Worm (Caenorhabditis elegans): Measurements from ENCODE around the gene dhs-6.

dhs-6 gene

ce11 chrII:5605538-5605945 lies 13.6 kb downstream of the dhs-6 start:
- no peak for TF ChIP-seq F49E8.2 (tag; optimal IDR thresholded peaks at IDR 0.05; ENCODE audit: borderline replicate concordance)
- TF ChIP-seq cey-2 (tag; optimal IDR thresholded peaks at IDR 0.05; ENCODE audit: borderline replicate concordance, insufficient read depth) = peak; percentile 41
- TF ChIP-seq nhr-42 (GFP tag; IDR thresholded peaks at IDR 0.05) = no peak
- TF ChIP-seq daf-8 (GFP tag; IDR thresholded peaks at IDR 0.05) = no peak
- no peak for TF ChIP-seq zip-11 (GFP tag; IDR thresholded peaks at IDR 0.05)
- no peak for TF ChIP-seq lin-29 (GFP tag; IDR thresholded peaks at IDR 0.05)
- TF ChIP-seq pha-4 (GFP tag; IDR thresholded peaks at IDR 0.05) = no peak
- no peak for TF ChIP-seq pha-4 (tag; optimal IDR thresholded peaks at IDR 0.05)
- no peak for TF ChIP-seq lim-7 (GFP tag; IDR thresholded peaks at IDR 0.05)
- no peak for TF ChIP-seq nhr-25 (tag; optimal IDR thresholded peaks at IDR 0.05; ENCODE audit: borderline replicate concordance, insufficient read depth)
- peak; percentile 27 to 84 for TF ChIP-seq mdl-1 (tag; optimal IDR thresholded peaks at IDR 0.05)
- TF ChIP-seq F44E2.7 (GFP tag; IDR thresholded peaks at IDR 0.05) = no peak
- no peak for TF ChIP-seq mxl-2 (GFP tag; conservative IDR thresholded peaks at IDR 0.05)
- no peak for TF ChIP-seq ama-1 (optimal IDR thresholded peaks at IDR 0.05)
- TF ChIP-seq ceh-44 (GFP tag; IDR thresholded peaks at IDR 0.05) = no peak
- TF ChIP-seq dpl-1 (GFP tag; optimal IDR thresholded peaks at IDR 0.05) = no peak
- no peak for TF ChIP-seq nhr-111 (GFP tag; optimal IDR thresholded peaks at IDR 0.05)
- no peak for TF ChIP-seq mdt-29 (GFP tag; IDR thresholded peaks at IDR 0.05)
- no peak for TF ChIP-seq set-16 (GFP tag; IDR thresholded peaks at IDR 0.05)
- TF ChIP-seq Y48G9A.11 (GFP tag; IDR thresholded peaks at IDR 0.05) = no peak
- TF ChIP-seq zip-2 (tag; optimal IDR thresholded peaks at IDR 0.05) = no peak
- TF ChIP-seq D1046.2 (GFP tag; IDR thresholded peaks at IDR 0.05) = no peak
- peak; percentile 47 for TF ChIP-seq nhr-6 (tag; optimal IDR thresholded peaks at IDR 0.05)
- TF ChIP-seq ces-1 (GFP tag; optimal IDR thresholded peaks at IDR 0.05) = no peak
- TF ChIP-seq saeg-2 (GFP tag; IDR thresholded peaks at IDR 0.05) = no peak
- no peak for TF ChIP-seq ctbp-1 (GFP tag; IDR thresholded peaks at IDR 0.05)
- TF ChIP-seq lin-39 (tag; optimal IDR thresholded peaks at IDR 0.05) = no peak
- no peak for TF ChIP-seq egl-43 (GFP tag; IDR thresholded peaks at IDR 0.05)
- TF ChIP-seq ceh-62 (tag; optimal IDR thresholded peaks at IDR 0.05) = no peak
- no peak for TF ChIP-seq tag-97 (GFP tag; IDR thresholded peaks at IDR 0.05)
- TF ChIP-seq mes-2 (tag; optimal IDR thresholded peaks at IDR 0.05; ENCODE audit: poor library complexity, severe bottlenecking) = no peak
- TF ChIP-seq mep-1 (tag; optimal IDR thresholded peaks at IDR 0.05) = peak; percentile 72
- no peak for TF ChIP-seq attf-4 (tag; optimal IDR thresholded peaks at IDR 0.05)
- TF ChIP-seq hmg-1.1 (GFP tag; IDR thresholded peaks at IDR 0.05) = no peak
- TF ChIP-seq nhr-11 (tag; optimal IDR thresholded peaks at IDR 0.05) = no peak
- peak; percentile 62 for TF ChIP-seq pqm-1 (tag; optimal IDR thresholded peaks at IDR 0.05)
- no peak for TF ChIP-seq ztf-11 (tag; optimal IDR thresholded peaks at IDR 0.05)
- TF ChIP-seq Y105C5A.15 (GFP tag; IDR thresholded peaks at IDR 0.05) = no peak
- TF ChIP-seq ZK337.2 (GFP tag; IDR thresholded peaks at IDR 0.05) = no peak
- no peak for TF ChIP-seq F26F4.8 (GFP tag; conservative IDR thresholded peaks at IDR 0.05)
- TF ChIP-seq daf-19 (GFP tag; conservative IDR thresholded peaks at IDR 0.05) = no peak
- peak; percentile 21 for TF ChIP-seq nhr-237 (tag; optimal IDR thresholded peaks at IDR 0.05)
- TF ChIP-seq F37D6.2 (tag; optimal IDR thresholded peaks at IDR 0.05) = no peak
- TF ChIP-seq arid-1 (GFP tag; conservative IDR thresholded peaks at IDR 0.05) = no peak
- no peak for TF ChIP-seq madf-5 (GFP tag; IDR thresholded peaks at IDR 0.05)
- peak; percentile 86 for TF ChIP-seq nhr-10 (tag; optimal IDR thresholded peaks at IDR 0.05)
- TF ChIP-seq T20F7.1 (GFP tag; optimal IDR thresholded peaks at IDR 0.05) = no peak
- TF ChIP-seq rbr-2 (tag; optimal IDR thresholded peaks at IDR 0.05) = no peak
- TF ChIP-seq skn-1 (tag; optimal IDR thresholded peaks at IDR 0.05) = no peak
- TF ChIP-seq unc-62 (GFP tag; optimal IDR thresholded peaks at IDR 0.05 in 1 of 2) = peak in 1 of 2 experiments; percentile 98
- TF ChIP-seq unc-62 (tag; optimal IDR thresholded peaks at IDR 0.05) = no peak
- TF ChIP-seq dmd-8 (GFP tag; IDR thresholded peaks at IDR 0.05) = no peak
- TF ChIP-seq lin-15B (tag; optimal IDR thresholded peaks at IDR 0.05) = no peak
